Worm (Caenorhabditis elegans): Measurements from ENCODE around the gene C56C10.6.

The C56C10.6 gene

DNA sequence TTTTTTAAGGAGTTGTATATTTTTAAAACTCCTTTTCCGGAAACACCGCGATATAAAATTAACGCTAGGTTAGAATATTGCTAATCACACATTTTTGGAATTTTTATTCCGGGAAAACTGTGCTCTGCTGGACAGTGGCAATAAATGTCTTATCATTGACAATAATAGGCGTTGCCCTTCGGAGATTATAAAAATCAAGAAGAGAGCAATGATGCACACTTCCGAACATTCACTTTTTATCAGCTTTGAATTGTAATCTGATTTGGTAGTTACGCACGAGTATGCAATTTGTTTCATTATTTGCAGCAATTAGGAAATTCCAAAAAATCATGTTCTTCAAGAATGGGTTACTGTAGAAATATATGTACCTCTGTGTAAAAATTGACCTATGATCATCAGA is 35.0 kb upstream of the C56C10.6 start:
- TF ChIP-seq scrt-1 (GFP tag; IDR thresholded peaks at IDR 0.05) (no peak), tbx-37 (GFP tag; conservative IDR thresholded peaks at IDR 0.05) (no peak), flt-1 (GFP tag; IDR thresholded peaks at IDR 0.05) (no peak), B0310.2 (tag; optimal IDR thresholded peaks at IDR 0.05) (no peak), tbx-11 (GFP tag; IDR thresholded peaks at IDR 0.05) (no peak), sea-1 (GFP tag; conservative IDR thresholded peaks at IDR 0.05) (no peak), F13C5.2 (tag; optimal IDR thresholded peaks at IDR 0.05) (no peak), hnd-1 (tag; optimal IDR thresholded peaks at IDR 0.05) (no peak), hmbx-1 (tag; optimal IDR thresholded peaks at IDR 0.05) (no peak), pes-1 (GFP tag; IDR thresholded peaks at IDR 0.05) (no peak), ets-7 (tag; optimal IDR thresholded peaks at IDR 0.05) (no peak), ama-1 (optimal IDR thresholded peaks at IDR 0.05) (no peak), ceh-36 (tag; optimal IDR thresholded peaks at IDR 0.05) (no peak), ceh-13 (GFP tag; optimal IDR thresholded peaks at IDR 0.05) (no peak)

DNA sequence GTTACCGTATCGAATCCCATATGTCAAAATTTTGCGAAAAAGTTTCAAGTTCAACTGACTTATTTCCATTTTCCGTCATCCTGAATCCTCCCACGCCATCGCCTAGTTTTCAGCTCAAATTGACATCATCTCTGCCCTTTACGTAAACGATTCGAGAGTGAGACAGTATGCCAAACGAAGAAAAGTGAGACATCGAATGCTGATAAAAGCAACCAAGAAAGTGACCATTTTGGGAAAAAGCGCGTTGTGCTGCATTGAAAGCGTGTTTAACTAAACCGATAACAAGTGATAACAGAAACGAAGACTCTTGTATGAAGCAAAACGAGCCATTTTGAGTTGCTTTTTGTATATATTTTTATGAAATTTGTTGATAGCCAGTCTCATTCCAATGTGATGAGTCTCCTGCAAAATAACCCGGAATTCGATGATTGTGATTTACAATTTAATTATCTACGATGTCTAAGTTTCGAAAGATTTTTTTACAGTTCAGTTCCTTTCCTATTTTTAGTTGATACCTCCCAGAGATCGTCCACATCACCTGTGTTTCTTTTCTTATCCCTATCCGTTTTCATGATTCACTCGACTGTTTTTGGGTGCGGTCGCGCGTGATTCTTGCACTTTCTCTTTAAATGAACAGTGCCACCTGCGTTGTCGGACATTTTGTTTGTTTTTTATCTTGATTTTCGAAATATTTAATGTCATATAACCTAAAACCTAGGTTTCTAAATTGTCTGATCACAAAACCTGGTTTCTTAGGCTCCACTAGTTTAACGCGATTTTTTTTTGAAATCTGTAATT is 34.3 kb upstream of the C56C10.6 start:
- TF ChIP-seq flt-1 (GFP tag; IDR thresholded peaks at IDR 0.05): no peak
- no peak for TF ChIP-seq ama-1 (optimal IDR thresholded peaks at IDR 0.05)
- TF ChIP-seq aly-1 (tag; optimal IDR thresholded peaks at IDR 0.05): no peak
- TF ChIP-seq tra-4 (tag; optimal IDR thresholded peaks at IDR 0.05): no peak

DNA sequence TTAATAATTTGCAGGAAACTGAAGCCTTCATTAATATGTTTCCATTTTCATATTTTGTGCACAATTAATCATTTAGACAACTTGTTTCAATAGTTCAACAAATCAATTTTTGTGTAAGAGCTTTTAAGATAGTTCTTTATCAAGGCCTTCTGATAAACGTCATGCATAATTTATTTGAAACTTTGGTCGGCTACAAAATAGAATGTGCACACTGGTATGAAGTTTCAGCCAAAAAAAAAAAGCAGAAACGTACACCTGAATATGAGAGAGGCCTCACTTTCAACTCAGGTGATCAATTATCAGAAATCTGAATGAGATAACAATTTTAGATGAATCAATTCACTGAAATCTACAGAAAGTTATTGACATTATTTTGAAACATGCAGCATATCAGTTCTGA is 33.4 kb upstream of the C56C10.6 start:
- TF ChIP-seq ceh-36 (tag; optimal IDR thresholded peaks at IDR 0.05) (no peak), flt-1 (GFP tag; IDR thresholded peaks at IDR 0.05) (no peak), ama-1 (optimal IDR thresholded peaks at IDR 0.05) (no peak), pes-1 (GFP tag; IDR thresholded peaks at IDR 0.05) (no peak), tbx-11 (GFP tag; IDR thresholded peaks at IDR 0.05) (no peak), tra-4 (tag; optimal IDR thresholded peaks at IDR 0.05) (no peak), ets-7 (tag; optimal IDR thresholded peaks at IDR 0.05) (no peak), hmg-4 (GFP tag; optimal IDR thresholded peaks at IDR 0.05) (no peak), hnd-1 (tag; optimal IDR thresholded peaks at IDR 0.05) (no peak), sea-1 (GFP tag; conservative IDR thresholded peaks at IDR 0.05) (no peak), ceh-13 (GFP tag; optimal IDR thresholded peaks at IDR 0.05) (no peak)

DNA sequence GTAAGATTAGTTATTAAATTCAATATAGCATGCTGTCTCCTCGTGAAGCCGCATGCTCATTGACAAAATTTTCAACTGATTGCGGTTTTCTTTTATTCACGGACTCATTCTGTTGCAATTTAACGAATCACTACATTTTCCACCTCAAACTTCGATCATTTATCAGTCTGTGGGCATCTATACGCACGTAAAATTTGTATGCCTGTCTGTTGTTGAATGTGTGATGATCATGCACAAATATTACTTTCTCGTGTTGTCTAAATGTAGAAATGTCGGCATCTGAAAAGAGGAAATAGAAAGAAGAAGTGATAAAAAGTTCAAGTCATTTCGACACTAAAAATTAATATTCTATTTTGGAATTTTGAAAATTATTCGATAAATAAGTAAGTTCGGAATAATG is 31.4 kb upstream of the C56C10.6 start:
- TF ChIP-seq B0310.2 (tag; optimal IDR thresholded peaks at IDR 0.05): no peak
- no peak for TF ChIP-seq tbx-37 (GFP tag; conservative IDR thresholded peaks at IDR 0.05)
- TF ChIP-seq hnd-1 (tag; optimal IDR thresholded peaks at IDR 0.05): no peak
- no peak for TF ChIP-seq hmbx-1 (tag; optimal IDR thresholded peaks at IDR 0.05)
- TF ChIP-seq pes-1 (GFP tag; IDR thresholded peaks at IDR 0.05): no peak
- no peak for TF ChIP-seq sea-1 (GFP tag; conservative IDR thresholded peaks at IDR 0.05)
- TF ChIP-seq hmg-4 (GFP tag; optimal IDR thresholded peaks at IDR 0.05): no peak
- TF ChIP-seq ceh-13 (GFP tag; optimal IDR thresholded peaks at IDR 0.05): no peak
- TF ChIP-seq scrt-1 (GFP tag; IDR thresholded peaks at IDR 0.05): no peak
- no peak for TF ChIP-seq aly-1 (tag; optimal IDR thresholded peaks at IDR 0.05)

DNA sequence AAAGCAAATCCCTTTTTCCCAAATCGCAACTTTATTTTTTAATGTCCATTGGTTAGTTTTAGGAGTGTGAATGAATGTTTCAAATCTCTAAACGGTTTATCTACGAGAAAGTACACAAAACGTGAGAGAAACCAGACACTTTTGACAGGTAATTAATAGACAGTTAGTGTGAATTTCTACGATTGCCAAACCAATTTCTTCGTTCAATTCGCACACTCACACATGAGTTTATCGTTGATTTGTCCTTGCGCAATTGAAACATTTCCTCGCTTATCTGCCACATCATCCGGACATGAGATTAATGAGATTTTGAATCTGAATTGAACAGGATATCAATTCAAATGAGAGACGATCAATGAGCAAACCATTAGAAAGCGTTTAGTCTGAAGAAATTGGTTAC is 29.1 kb upstream of the C56C10.6 start:
- TF ChIP-seq tra-4 (tag; optimal IDR thresholded peaks at IDR 0.05) (no peak), ceh-13 (GFP tag; optimal IDR thresholded peaks at IDR 0.05) (no peak), flt-1 (GFP tag; IDR thresholded peaks at IDR 0.05) (no peak), hnd-1 (tag; optimal IDR thresholded peaks at IDR 0.05) (no peak), scrt-1 (GFP tag; IDR thresholded peaks at IDR 0.05) (no peak), hmg-4 (GFP tag; optimal IDR thresholded peaks at IDR 0.05) (no peak), tbx-37 (GFP tag; conservative IDR thresholded peaks at IDR 0.05) (no peak), ets-7 (tag; optimal IDR thresholded peaks at IDR 0.05) (no peak), aly-1 (tag; optimal IDR thresholded peaks at IDR 0.05) (no peak)

DNA sequence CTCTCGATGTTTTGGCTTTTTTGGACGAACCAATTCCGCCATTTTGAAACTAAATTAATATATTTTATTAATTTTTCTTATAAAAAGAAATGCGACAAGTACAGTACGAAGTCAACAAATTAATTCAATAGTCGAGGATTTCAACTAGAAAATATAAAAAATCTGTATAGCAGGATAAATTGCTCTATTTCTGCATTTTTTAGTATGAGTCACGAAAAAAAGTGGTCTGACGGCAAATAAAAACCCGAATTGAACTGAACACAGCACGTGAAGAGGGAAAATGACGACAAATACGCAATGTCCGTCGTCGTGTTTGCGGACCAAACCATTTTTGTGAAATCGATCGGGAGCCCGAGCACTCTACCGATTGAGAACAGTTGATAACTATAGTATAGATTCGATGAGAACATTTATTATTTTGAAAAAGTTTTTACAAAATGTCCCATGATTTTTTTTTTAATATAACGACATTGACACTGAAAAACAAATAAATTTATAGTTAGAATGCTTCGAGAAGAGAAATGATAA is 28.2 kb upstream of the C56C10.6 start, which contains the start of gene epg-5:
TSS of gene epg-5 (minus strand) at position 51 of the 528 bp plus-strand sequence.
- no peak for TF ChIP-seq pes-1 (GFP tag; IDR thresholded peaks at IDR 0.05)
- TF ChIP-seq hnd-1 (tag; optimal IDR thresholded peaks at IDR 0.05): no peak
- TF ChIP-seq F13C5.2 (tag; optimal IDR thresholded peaks at IDR 0.05): no peak
- no peak for TF ChIP-seq hmg-4 (GFP tag; optimal IDR thresholded peaks at IDR 0.05)
- TF ChIP-seq tra-4 (tag; optimal IDR thresholded peaks at IDR 0.05): no peak
- no peak for TF ChIP-seq flt-1 (GFP tag; IDR thresholded peaks at IDR 0.05)
- TF ChIP-seq aly-1 (tag; optimal IDR thresholded peaks at IDR 0.05): no peak
- TF ChIP-seq ceh-13 (GFP tag; optimal IDR thresholded peaks at IDR 0.05): no peak
- TF ChIP-seq tbx-11 (GFP tag; IDR thresholded peaks at IDR 0.05): no peak
- no peak for TF ChIP-seq sea-1 (GFP tag; conservative IDR thresholded peaks at IDR 0.05)
- no peak for TF ChIP-seq hmbx-1 (tag; optimal IDR thresholded peaks at IDR 0.05)
- TF ChIP-seq scrt-1 (GFP tag; IDR thresholded peaks at IDR 0.05): no peak
- no peak for TF ChIP-seq B0310.2 (tag; optimal IDR thresholded peaks at IDR 0.05)
- TF ChIP-seq ama-1 (optimal IDR thresholded peaks at IDR 0.05): no peak
- TF ChIP-seq ceh-36 (tag; optimal IDR thresholded peaks at IDR 0.05): no peak
- no peak for TF ChIP-seq tbx-37 (GFP tag; conservative IDR thresholded peaks at IDR 0.05)
- no peak for TF ChIP-seq ets-7 (tag; optimal IDR thresholded peaks at IDR 0.05)

DNA sequence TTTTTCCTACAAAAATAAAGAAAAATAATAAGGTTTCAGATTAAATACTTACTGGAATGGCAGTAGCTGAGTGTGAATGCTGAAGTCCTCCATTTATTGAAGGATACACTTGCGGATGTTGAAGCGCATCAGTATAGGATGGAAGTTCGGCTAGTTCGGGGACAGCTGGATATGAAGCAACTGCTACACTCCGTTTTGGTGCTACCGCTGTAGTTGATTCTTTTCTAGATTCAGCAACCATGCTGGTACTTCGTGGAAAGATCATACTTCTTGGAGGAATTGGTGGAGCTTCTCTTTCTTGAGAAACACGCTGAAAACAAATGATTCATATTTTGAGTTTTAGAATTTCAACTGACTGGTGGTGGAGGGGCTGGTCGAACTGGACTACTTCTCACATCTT is 27.5 kb upstream of the C56C10.6 start:
- TF ChIP-seq tbx-37 (GFP tag; conservative IDR thresholded peaks at IDR 0.05) (no peak), tbx-11 (GFP tag; IDR thresholded peaks at IDR 0.05) (no peak), sea-1 (GFP tag; conservative IDR thresholded peaks at IDR 0.05) (no peak), F13C5.2 (tag; optimal IDR thresholded peaks at IDR 0.05) (no peak), hmbx-1 (tag; optimal IDR thresholded peaks at IDR 0.05) (no peak), ceh-13 (GFP tag; optimal IDR thresholded peaks at IDR 0.05) (no peak), scrt-1 (GFP tag; IDR thresholded peaks at IDR 0.05) (no peak), hmg-4 (GFP tag; optimal IDR thresholded peaks at IDR 0.05) (no peak), aly-1 (tag; optimal IDR thresholded peaks at IDR 0.05) (no peak), ceh-36 (tag; optimal IDR thresholded peaks at IDR 0.05) (no peak), ama-1 (optimal IDR thresholded peaks at IDR 0.05) (no peak), ets-7 (tag; optimal IDR thresholded peaks at IDR 0.05) (no peak), pes-1 (GFP tag; IDR thresholded peaks at IDR 0.05) (no peak), B0310.2 (tag; optimal IDR thresholded peaks at IDR 0.05) (no peak), tra-4 (tag; optimal IDR thresholded peaks at IDR 0.05) (no peak), hnd-1 (tag; optimal IDR thresholded peaks at IDR 0.05) (no peak), flt-1 (GFP tag; IDR thresholded peaks at IDR 0.05) (no peak)
